Fruit fly (Drosophila melanogaster): ENCODE data around the gene CG32453.
"Not testable (repeated sequence)": the region's sequence is repeated elsewhere in the genome, so short reads cannot be mapped to it uniquely, and the experiment has no call there.

Gene CG32453

dm6 chr3L:22669275-22670006 lies 27.6 kb upstream of the CG32453 start, which contains the start of gene Jhbp6:
Gene Jhbp6, plus strand, starts transcription at chr3L:22669956.
- TF ChIP-seq fd96Ca (GFP tag; IDR thresholded peaks at IDR 0.05) (no peak), CG4496 (GFP tag; IDR thresholded peaks at IDR 0.05) (no peak), CG17806 (tag; optimal IDR thresholded peaks at IDR 0.05) (no peak), CG8159 (tag; optimal IDR thresholded peaks at IDR 0.05) (no peak), Pif1A (GFP tag; optimal IDR thresholded peaks at IDR 0.05) (no peak), CG8301 (tag; optimal IDR thresholded peaks at IDR 0.05) (no peak), Pif1B (GFP tag; optimal IDR thresholded peaks at IDR 0.05) (no peak), CG32121 (GFP tag; IDR thresholded peaks at IDR 0.05) (no peak), EcR (GFP tag; optimal IDR thresholded peaks at IDR 0.05) (no peak), Ets98B (GFP tag; IDR thresholded peaks at IDR 0.05) (no peak)

- no peak for TF ChIP-seq rn (GFP tag; IDR thresholded peaks at IDR 0.05)
- TF ChIP-seq CG34367 (tag; optimal IDR thresholded peaks at IDR 0.05), result no peak
- no peak for TF ChIP-seq Pif1B (GFP tag; optimal IDR thresholded peaks at IDR 0.05)
- no peak for TF ChIP-seq gl (tag; optimal IDR thresholded peaks at IDR 0.05)
- TF ChIP-seq CG17806 (tag; optimal IDR thresholded peaks at IDR 0.05), result no peak
Measured at dm6 chr3L:22670174-22670573, 26.9 kb upstream of the CG32453 start.

- no peak for TF ChIP-seq CG15710 (tag; optimal IDR thresholded peaks at IDR 0.05)
- no peak for TF ChIP-seq CG34367 (tag; optimal IDR thresholded peaks at IDR 0.05)
- TF ChIP-seq CG4496 (GFP tag; IDR thresholded peaks at IDR 0.05), result no peak
- no peak for TF ChIP-seq CG12605 (GFP tag; IDR thresholded peaks at IDR 0.05)
- no peak for TF ChIP-seq CG14655 (GFP tag; optimal IDR thresholded peaks at IDR 0.05)
- no peak for TF ChIP-seq EcR (GFP tag; optimal IDR thresholded peaks at IDR 0.05)
- TF ChIP-seq CG8159 (tag; optimal IDR thresholded peaks at IDR 0.05), result no peak
- no peak for TF ChIP-seq CG8301 (tag; optimal IDR thresholded peaks at IDR 0.05)
- no peak for TF ChIP-seq D1 (tag; optimal IDR thresholded peaks at IDR 0.05)
- no peak for TF ChIP-seq Snoo (tag; optimal IDR thresholded peaks at IDR 0.05)
- no peak for TF ChIP-seq CG17806 (tag; optimal IDR thresholded peaks at IDR 0.05)
- TF ChIP-seq rn (GFP tag; IDR thresholded peaks at IDR 0.05), result no peak
- TF ChIP-seq Pif1A (GFP tag; optimal IDR thresholded peaks at IDR 0.05), result no peak
- TF ChIP-seq CG13204 (GFP tag; optimal IDR thresholded peaks at IDR 0.05), result no peak
Measured at dm6 chr3L:22671699-22672276, 25.2 kb upstream of the CG32453 start.

- TF ChIP-seq CG4496 (GFP tag; IDR thresholded peaks at IDR 0.05) (no peak), CG17806 (tag; optimal IDR thresholded peaks at IDR 0.05) (no peak), Pif1B (GFP tag; optimal IDR thresholded peaks at IDR 0.05) (no peak), CG9948 (tag; optimal IDR thresholded peaks at IDR 0.05) (no peak), Ets98B (GFP tag; IDR thresholded peaks at IDR 0.05) (no peak), CG34367 (tag; optimal IDR thresholded peaks at IDR 0.05) (no peak), gl (tag; optimal IDR thresholded peaks at IDR 0.05) (no peak), CG32121 (GFP tag; IDR thresholded peaks at IDR 0.05) (no peak), D1 (tag; optimal IDR thresholded peaks at IDR 0.05) (no peak), CG10348 (GFP tag; IDR thresholded peaks at IDR 0.05) (no peak), fd96Ca (GFP tag; IDR thresholded peaks at IDR 0.05) (no peak), CG12605 (GFP tag; IDR thresholded peaks at IDR 0.05) (no peak), CG15710 (tag; optimal IDR thresholded peaks at IDR 0.05) (no peak), CG8159 (tag; optimal IDR thresholded peaks at IDR 0.05) (no peak), Snoo (tag; optimal IDR thresholded peaks at IDR 0.05) (no peak), Pif1A (GFP tag; optimal IDR thresholded peaks at IDR 0.05) (no peak)
Measured at dm6 chr3L:22680932-22681331, 16.1 kb upstream of the CG32453 start.

dm6 chr3L:22686987-22687386 lies 10.0 kb upstream of the CG32453 start, which contains the start of the genes CG14455 and CG14456:
Gene CG14455, minus strand, starts transcription at chr3L:22687087.
Gene CG14456, plus strand, starts transcription at chr3L:22687222.
- no peak for TF ChIP-seq CG10348 (GFP tag; IDR thresholded peaks at IDR 0.05)
- no peak for TF ChIP-seq CG8301 (tag; optimal IDR thresholded peaks at IDR 0.05)
- TF ChIP-seq CG8159 (tag; optimal IDR thresholded peaks at IDR 0.05), result no peak
- no peak for TF ChIP-seq gl (tag; optimal IDR thresholded peaks at IDR 0.05)
- no peak for TF ChIP-seq CG13204 (GFP tag; optimal IDR thresholded peaks at IDR 0.05)
- TF ChIP-seq Snoo (tag; optimal IDR thresholded peaks at IDR 0.05), result no peak

- not testable (repeated sequence) for TF ChIP-seq CG13204 (GFP tag; optimal IDR thresholded peaks at IDR 0.05); CG9948 (tag; optimal IDR thresholded peaks at IDR 0.05); CG14655 (GFP tag; optimal IDR thresholded peaks at IDR 0.05)
Measured at dm6 chr3L:22692428-22692827, 4.6 kb upstream of the CG32453 start, which contains the start of gene CG14454. Gene CG14454, minus strand, starts transcription at chr3L:22692528.

- TF ChIP-seq CG17806 (tag; optimal IDR thresholded peaks at IDR 0.05) (no peak), Pif1A (GFP tag; optimal IDR thresholded peaks at IDR 0.05) (no peak), D1 (tag; optimal IDR thresholded peaks at IDR 0.05) (no peak), CG13204 (GFP tag; optimal IDR thresholded peaks at IDR 0.05) (no peak)
Measured at dm6 chr3L:22693712-22694111, 3.3 kb upstream of the CG32453 start, which contains the start of the genes CG12546 and CG14453. Gene CG12546, minus strand, starts transcription at chr3L:22693812. Gene CG14453, plus strand, starts transcription at chr3L:22694083.
